Worm (Caenorhabditis elegans): ENCODE measurements around the gene pgph-3.

DNA sequence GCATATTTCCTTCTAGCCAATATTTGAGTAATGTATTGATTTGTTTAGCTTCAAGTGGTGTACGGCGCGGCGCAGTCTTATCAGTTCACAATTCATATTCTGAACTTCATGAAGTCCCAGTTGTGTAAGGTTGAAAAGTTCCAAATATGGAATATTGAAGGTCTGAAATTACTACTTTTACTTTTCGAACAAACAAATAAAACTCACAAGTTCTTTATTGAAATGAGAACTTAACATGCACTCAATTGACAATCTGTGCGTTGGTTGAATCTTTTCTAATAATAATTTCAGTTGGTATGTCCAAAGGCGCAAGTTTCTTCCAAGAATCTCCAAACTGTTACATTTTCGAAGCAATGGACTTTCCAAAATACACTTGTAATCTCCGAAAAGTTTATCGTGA is 4.9 kb downstream of the pgph-3 start, which contains the start of gene C53A3.4:
- no peak for TF ChIP-seq pqm-1 (tag; optimal IDR thresholded peaks at IDR 0.05)
- TF ChIP-seq lin-35 (GFP tag; optimal IDR thresholded peaks at IDR 0.05) = no peak
- TF ChIP-seq lsy-2 (tag; optimal IDR thresholded peaks at IDR 0.05) = no peak
- TF ChIP-seq unc-62 (GFP tag; optimal IDR thresholded peaks at IDR 0.05) = no peak
- TF ChIP-seq nhr-76 (tag; optimal IDR thresholded peaks at IDR 0.05) = no peak
- no peak for TF ChIP-seq ama-1 (optimal IDR thresholded peaks at IDR 0.05)
- no peak for TF ChIP-seq ceh-82 (tag; optimal IDR thresholded peaks at IDR 0.05)
- TF ChIP-seq nhr-77 (tag; optimal IDR thresholded peaks at IDR 0.05) = no peak
- no peak for TF ChIP-seq ceh-8 (GFP tag; optimal IDR thresholded peaks at IDR 0.05)
- no peak for TF ChIP-seq ztf-4 (tag; optimal IDR thresholded peaks at IDR 0.05)
- no peak for TF ChIP-seq tlp-1 (tag; optimal IDR thresholded peaks at IDR 0.05)

Measured in whole organism, L1 larva.